Fruit fly (Drosophila melanogaster) whole organism, embryonic: Measurements from ENCODE around the gene Theg.

Source experiments
- ash1 ChIP-seq: fragments of 200-800 bp; sonication (Bioruptor generic); optimal IDR thresholded peaks from 2 replicates; lab custom pipeline; 2018; ENCODE audit warnings: missing biosample characterization, mild to moderate bottlenecking, missing genetic modification characterization
- pan ChIP-seq, 4 experiments: fragments of >200 bp in 3 of 4; fragments of 200-800 bp in 1 of 4; sonication (Bioruptor generic) in 1 of 4; optimal IDR thresholded peaks in 3 of 4; IDR thresholded peaks in 1 of 4; 2 replicates each; pipeline versions ENCODE4 v1.3.6 to Lab custom; 2017 to 2022; ENCODE audit warnings: missing biosample characterization in 2 of 4, missing genetic modification characterization in 2 of 4, mixed read lengths in 1 of 4
- sd ChIP-seq: fragments of 200-800 bp; sonication (Bioruptor generic); optimal IDR thresholded peaks from 3 replicates; lab custom pipeline; 2018; ENCODE audit warnings: missing biosample characterization, mild to moderate bottlenecking, missing genetic modification characterization, moderate library complexity
- sim ChIP-seq: fragments of 200-800 bp; sonication (Bioruptor generic); IDR thresholded peaks from 2 replicates; pipeline ENCODE4 v1.3.6; 2022; ENCODE audit warnings: missing biosample characterization, missing genetic modification characterization

- TF ChIP-seq sd: peak; percentile 95
- no peak for TF ChIP-seq sim (GFP tag; lab: Robert Waterston, UW)
- TF ChIP-seq pan (optimal IDR thresholded peaks at IDR 0.05; lab: Kevin White, UChicago): no peak
- no peak for TF ChIP-seq pan (GFP tag; optimal IDR thresholded peaks at IDR 0.05 in 1 of 2, IDR thresholded peaks at IDR 0.05 in 1 of 2)
- no peak for TF ChIP-seq ash1 (GFP tag; lab: Kevin White, UChicago)
Observed at dm6 chr3R:22042283-22042875, 27.9 kb downstream of the Theg start.
